Worm (Caenorhabditis elegans) whole organism, midembryonic: Measurements from ENCODE around the gene C35A5.4.

ENCODE experiments used
- klf-2 ChIP-seq: fragments of 200-800 bp; sonication (Bioruptor generic); conservative IDR thresholded peaks from 2 replicates; pipeline ENCODE4 v1.3.6; 2022; ENCODE audit warnings: missing genetic modification reagents, missing genetic modification characterization, missing compliant biosample characterization
- med-1 ChIP-seq: sonication (generic microtip); optimal IDR thresholded peaks from 2 replicates; lab custom pipeline; 2017; ENCODE audit warnings: missing genetic modification characterization, mild to moderate bottlenecking, missing compliant biosample characterization, antibody characterized with exemption, missing genetic modification reagents; ENCODE audit not compliant: insufficient read depth
- ref-1 ChIP-seq: fragments of 200-800 bp; sonication (Bioruptor generic); conservative IDR thresholded peaks from 2 replicates; pipeline ENCODE4 v1.3.6; 2022; ENCODE audit warnings: missing genetic modification reagents, missing genetic modification characterization, missing compliant biosample characterization
- ztf-23 ChIP-seq: fragments of 200-800 bp; sonication (Bioruptor generic); IDR thresholded peaks from 2 replicates; pipeline ENCODE4 v1.3.6; 2022; ENCODE audit warnings: missing genetic modification reagents, missing genetic modification characterization, missing compliant biosample characterization

- TF ChIP-seq ztf-23 (0 out of 2 replicates have a peak, but pooled peaks have one; percentile 50), ref-1 (GFP tag; lab: Robert Waterston, UW) (no peak), med-1 (GFP tag; lab: Kevin White, UChicago) (no peak), klf-2 (GFP tag; lab: Robert Waterston, UW) (no peak)
These were observed 30.2 kb upstream of the C35A5.4 start for ce11 chrV:10466607-10467092.
